Worm (Caenorhabditis elegans) whole organism, young adult: ENCODE data around the gene cutl-24.

ENCODE experiments used
- B0019.2 ChIP-seq: fragments of 200-800 bp; sonication (Bioruptor generic); conservative IDR thresholded peaks from 2 replicates; pipeline ENCODE4 v1.3.6; 2022; ENCODE audit warnings: missing genetic modification reagents, missing genetic modification characterization, missing compliant biosample characterization
- B0035.1 ChIP-seq: sonication (generic microtip); optimal IDR thresholded peaks from 2 replicates; lab custom pipeline; 2016; ENCODE audit warnings: missing genetic modification characterization, mild to moderate bottlenecking, missing compliant biosample characterization, missing genotype, missing genetic modification reagents
- B0336.3 ChIP-seq: fragments of 200-800 bp; sonication (Bioruptor generic); IDR thresholded peaks from 2 replicates; pipeline ENCODE4 v1.3.6; 2022; ENCODE audit warnings: missing genetic modification characterization, missing compliant biosample characterization
- C17E4.6 ChIP-seq: fragments of 200-800 bp; sonication (Bioruptor generic); IDR thresholded peaks from 2 replicates; pipeline ENCODE4 v1.3.6; 2022; ENCODE audit warnings: missing genetic modification reagents, missing genetic modification characterization, missing compliant biosample characterization
- F10E7.11 ChIP-seq: sonication (generic microtip); optimal IDR thresholded peaks from 2 replicates; lab custom pipeline; 2017; ENCODE audit warnings: mild to moderate bottlenecking, missing genetic modification characterization, moderate library complexity, missing compliant biosample characterization
- F22D6.2 ChIP-seq: sonication (generic microtip); optimal IDR thresholded peaks from 2 replicates; lab custom pipeline; 2016; ENCODE audit warnings: mild to moderate bottlenecking, missing genetic modification characterization, missing compliant biosample characterization
- F33H1.4 ChIP-seq: fragments of 200-800 bp; sonication (Bioruptor generic); IDR thresholded peaks from 2 replicates; pipeline ENCODE4 v1.3.6; 2022; ENCODE audit warnings: missing genetic modification reagents, missing genetic modification characterization, missing compliant biosample characterization
- F49E8.2 ChIP-seq: sonication (generic microtip); optimal IDR thresholded peaks from 3 replicates; lab custom pipeline; 2017; ENCODE audit warnings: missing genetic modification characterization, mild to moderate bottlenecking, missing compliant biosample characterization, antibody characterized with exemption, moderate library complexity; ENCODE audit not compliant: insufficient read depth
- F52B5.7 ChIP-seq: sonication (generic microtip); optimal IDR thresholded peaks from 2 replicates; lab custom pipeline; 2016; ENCODE audit warnings: mild to moderate bottlenecking, missing genetic modification characterization, missing compliant biosample characterization
- F57C9.4 ChIP-seq: sonication (generic microtip); optimal IDR thresholded peaks from 2 replicates; lab custom pipeline; 2017; ENCODE audit warnings: mild to moderate bottlenecking, missing genetic modification characterization, missing compliant biosample characterization
- T07F8.4 ChIP-seq: sonication (generic microtip); optimal IDR thresholded peaks from 2 replicates; lab custom pipeline; 2016; ENCODE audit warnings: mild to moderate bottlenecking, missing genetic modification characterization, moderate library complexity, missing compliant biosample characterization
- Y53G8AR.9 ChIP-seq: fragments of 200-800 bp; sonication (Bioruptor generic); conservative IDR thresholded peaks from 2 replicates; pipeline ENCODE4 v1.3.6; 2022; ENCODE audit warnings: missing genetic modification reagents, missing genetic modification characterization, missing compliant biosample characterization
- Y56A3A.18 ChIP-seq: fragments of 200-800 bp; sonication (Bioruptor generic); IDR thresholded peaks from 2 replicates; pipeline ENCODE4 v1.3.6; 2022; ENCODE audit warnings: missing genetic modification reagents, missing genetic modification characterization, missing compliant biosample characterization
- Y67H2A.10 ChIP-seq: fragments of 200-800 bp; sonication (Bioruptor generic); conservative IDR thresholded peaks from 2 replicates; pipeline ENCODE4 v1.3.6; 2022; ENCODE audit warnings: missing genetic modification reagents, missing genetic modification characterization, missing compliant biosample characterization
- Y79H2A.3 ChIP-seq: fragments of 200-800 bp; sonication (Bioruptor generic); conservative IDR thresholded peaks from 2 replicates; pipeline ENCODE4 v1.3.6; 2022; ENCODE audit warnings: missing genetic modification reagents, missing genetic modification characterization, missing compliant biosample characterization
- athp-1 ChIP-seq: sonication (generic microtip); optimal IDR thresholded peaks from 2 replicates; lab custom pipeline; 2017; ENCODE audit warnings: mild to moderate bottlenecking, missing genetic modification characterization, missing compliant biosample characterization
- attf-5 ChIP-seq: fragments of 200-800 bp; sonication (Bioruptor generic); optimal IDR thresholded peaks from 2 replicates; lab custom pipeline; 2018; ENCODE audit warnings: mild to moderate bottlenecking, missing genetic modification characterization, missing compliant biosample characterization
- attf-6 ChIP-seq: fragments of 200-800 bp; sonication (Bioruptor generic); IDR thresholded peaks from 2 replicates; pipeline ENCODE4 v1.3.6; 2022; ENCODE audit warnings: missing genetic modification reagents, missing genetic modification characterization, missing compliant biosample characterization
- bed-1 ChIP-seq: fragments of 200-800 bp; sonication (Bioruptor generic); IDR thresholded peaks from 2 replicates; pipeline ENCODE4 v1.3.6; 2022; ENCODE audit warnings: missing genetic modification reagents, missing genetic modification characterization, missing compliant biosample characterization
- cebp-2 ChIP-seq: fragments of 200-800 bp; sonication (Bioruptor generic); IDR thresholded peaks from 2 replicates; pipeline ENCODE4 v1.3.6; 2022; ENCODE audit warnings: missing genetic modification characterization, missing compliant biosample characterization
- ceh-100 ChIP-seq: fragments of 200-800 bp; sonication (Bioruptor generic); IDR thresholded peaks from 2 replicates; pipeline ENCODE4 v1.3.6; 2022; ENCODE audit warnings: missing genetic modification reagents, missing genetic modification characterization, missing compliant biosample characterization
- ceh-27 ChIP-seq: fragments of 200-800 bp; sonication (Bioruptor generic); optimal IDR thresholded peaks from 2 replicates; lab custom pipeline; 2018; ENCODE audit warnings: mild to moderate bottlenecking, missing genetic modification characterization, moderate library complexity, missing compliant biosample characterization
- ceh-79 ChIP-seq: sonication (generic microtip); optimal IDR thresholded peaks from 2 replicates; lab custom pipeline; 2017; ENCODE audit warnings: mild to moderate bottlenecking, missing genetic modification characterization, missing compliant biosample characterization
- die-1 ChIP-seq: sonication (generic microtip); optimal IDR thresholded peaks from 2 replicates; lab custom pipeline; 2016; ENCODE audit warnings: missing genotype, mild to moderate bottlenecking, missing genetic modification characterization, missing compliant biosample characterization
- dpl-1 ChIP-seq: fragments of 150-350 bp; optimal IDR thresholded peaks from 2 replicates; lab custom pipeline; 2014; ENCODE audit warnings: missing biosample characterization, missing genetic modification reagents, missing genetic modification characterization
- efl-1 ChIP-seq: fragments of 150-350 bp; optimal IDR thresholded peaks from 2 replicates; lab custom pipeline; 2014; ENCODE audit warnings: missing biosample characterization, missing genetic modification reagents, missing genetic modification characterization
- ekl-4 ChIP-seq: fragments of 200-800 bp; sonication (Bioruptor generic); IDR thresholded peaks from 2 replicates; pipeline ENCODE4 v1.3.6; 2022; ENCODE audit warnings: missing genetic modification reagents, missing genetic modification characterization, missing compliant biosample characterization
- hlh-26 ChIP-seq: fragments of 200-800 bp; sonication (Bioruptor generic); conservative IDR thresholded peaks from 2 replicates; pipeline ENCODE4 v1.3.6; 2022; ENCODE audit warnings: missing genetic modification reagents, missing genetic modification characterization, missing compliant biosample characterization
- hmg-20 ChIP-seq: fragments of 200-800 bp; sonication (Bioruptor generic); IDR thresholded peaks from 2 replicates; pipeline ENCODE4 v1.3.6; 2022; ENCODE audit warnings: missing genetic modification reagents, missing genetic modification characterization, missing compliant biosample characterization
- let-526 ChIP-seq: fragments of 200-800 bp; sonication (Bioruptor generic); IDR thresholded peaks from 2 replicates; pipeline ENCODE4 v1.3.6; 2022; ENCODE audit warnings: missing genetic modification reagents, missing genetic modification characterization, missing compliant biosample characterization
- lin-40 ChIP-seq: sonication (generic microtip); optimal IDR thresholded peaks from 2 replicates; lab custom pipeline; 2016; ENCODE audit warnings: missing genetic modification characterization, mild to moderate bottlenecking, missing compliant biosample characterization, missing genotype, missing genetic modification reagents
- lin-54 ChIP-seq: fragments of 200-800 bp; sonication (Bioruptor generic); optimal IDR thresholded peaks from 2 replicates; lab custom pipeline; 2018; ENCODE audit warnings: mild to moderate bottlenecking, missing genetic modification characterization, missing compliant biosample characterization
- lsl-1 ChIP-seq: fragments of 200-800 bp; sonication (Bioruptor generic); optimal IDR thresholded peaks from 2 replicates; lab custom pipeline; 2018; ENCODE audit warnings: mild to moderate bottlenecking, missing genetic modification characterization, moderate library complexity, missing compliant biosample characterization
- mcd-1 ChIP-seq: fragments of 200-800 bp; sonication (Bioruptor generic); IDR thresholded peaks from 2 replicates; pipeline ENCODE4 v1.3.6; 2022; ENCODE audit warnings: missing genetic modification reagents, missing genetic modification characterization, missing compliant biosample characterization
- mel-28 ChIP-seq: sonication (generic microtip); optimal IDR thresholded peaks from 2 replicates; lab custom pipeline; 2016; ENCODE audit warnings: borderline replicate concordance, mild to moderate bottlenecking, missing genetic modification characterization, missing compliant biosample characterization
- mes-4 ChIP-seq: sonication (generic microtip); optimal IDR thresholded peaks from 2 replicates; lab custom pipeline; 2016; ENCODE audit warnings: missing genotype, missing genetic modification characterization, missing compliant biosample characterization
- mxl-1 ChIP-seq: sonication (generic microtip); optimal IDR thresholded peaks from 2 replicates; lab custom pipeline; 2016; ENCODE audit warnings: missing genetic modification characterization, missing compliant biosample characterization
- nfya-1 ChIP-seq: sonication (generic microtip); optimal IDR thresholded peaks from 2 replicates; lab custom pipeline; 2017; ENCODE audit warnings: antibody characterized with exemption, missing compliant biosample characterization, missing genetic modification characterization, borderline replicate concordance; ENCODE audit not compliant: insufficient read depth
- nfya-2 ChIP-seq: fragments of 200-800 bp; sonication (Bioruptor generic); IDR thresholded peaks from 2 replicates; pipeline ENCODE4 v1.3.6; 2022; ENCODE audit warnings: missing genetic modification reagents, missing genetic modification characterization, missing compliant biosample characterization
- nhr-179 ChIP-seq: sonication (generic microtip); optimal IDR thresholded peaks from 2 replicates; lab custom pipeline; 2016; ENCODE audit warnings: mild to moderate bottlenecking, missing genetic modification characterization, missing compliant biosample characterization
- nhr-80 ChIP-seq: sonication (generic microtip); optimal IDR thresholded peaks from 2 replicates; lab custom pipeline; 2016; ENCODE audit warnings: missing genetic modification characterization, missing compliant biosample characterization
- rcor-1 ChIP-seq: fragments of 200-800 bp; sonication (Bioruptor generic); IDR thresholded peaks from 2 replicates; pipeline ENCODE4 v1.3.6; 2022; ENCODE audit warnings: missing genetic modification reagents, missing genetic modification characterization, missing compliant biosample characterization
- sea-2 ChIP-seq: fragments of 200-800 bp; sonication (Bioruptor generic); IDR thresholded peaks from 2 replicates; pipeline ENCODE4 v1.3.6; 2022; ENCODE audit warnings: missing genetic modification characterization, missing compliant biosample characterization
- snpc-1.3 ChIP-seq: sonication (generic microtip); optimal IDR thresholded peaks from 2 replicates; lab custom pipeline; 2017; ENCODE audit warnings: missing genetic modification characterization, mild to moderate bottlenecking, missing compliant biosample characterization, antibody characterized with exemption, moderate library complexity, missing genotype, missing genetic modification reagents; ENCODE audit not compliant: insufficient read depth
- tbx-9 ChIP-seq: sonication (generic microtip); optimal IDR thresholded peaks from 2 replicates; lab custom pipeline; 2016; ENCODE audit warnings: borderline replicate concordance, missing genetic modification characterization, inconsistent platforms, missing compliant biosample characterization
- zfh-2 ChIP-seq: fragments of 200-800 bp; sonication (Bioruptor generic); conservative IDR thresholded peaks from 2 replicates; pipeline ENCODE4 v1.3.6; 2022; ENCODE audit warnings: missing genetic modification reagents, missing genetic modification characterization, missing compliant biosample characterization
- zim-3 ChIP-seq: sonication (generic microtip); optimal IDR thresholded peaks from 2 replicates; lab custom pipeline; 2017; ENCODE audit warnings: mild to moderate bottlenecking, missing genetic modification characterization, moderate library complexity, missing compliant biosample characterization
- ztf-28 ChIP-seq: fragments of 200-800 bp; sonication (Bioruptor generic); IDR thresholded peaks from 2 replicates; pipeline ENCODE4 v1.3.6; 2022; ENCODE audit warnings: missing genetic modification reagents, missing genetic modification characterization, missing compliant biosample characterization

The cutl-24 gene

ce11 chrIV:192046-192445 is 27.2 kb downstream of the cutl-24 start, which contains the start of gene Y38C1AA.12 (continued):
- peak; percentile 63; the same call in 1 of the 2 replicates for TF ChIP-seq hmg-20 (GFP tag; lab: Robert Waterston, UW)
- TF ChIP-seq zfh-2 (GFP tag; lab: Robert Waterston, UW): no peak
- TF ChIP-seq F52B5.7 (tag; lab: Kevin White, UChicago): no peak
- TF ChIP-seq nhr-179 (tag; lab: Kevin White, UChicago): no peak
- TF ChIP-seq B0019.2: no peak
- TF ChIP-seq ceh-27: peak; percentile 88
- peak; percentile 48; the same call in 1 of the 2 replicates for TF ChIP-seq F33H1.4 (GFP tag; lab: Robert Waterston, UW)
- no peak for TF ChIP-seq mes-4 (tag; lab: Kevin White, UChicago)
- TF ChIP-seq attf-6 (GFP tag; lab: Robert Waterston, UW): no peak
- peak; percentile 15 for TF ChIP-seq dpl-1 (GFP tag; lab: Kevin White, UChicago)
- TF ChIP-seq ztf-28 (GFP tag; lab: Robert Waterston, UW): peak; percentile 63; the same call in 1 of the 2 replicates
- TF ChIP-seq F49E8.2 (tag; lab: Kevin White, UChicago): no peak
- peak; percentile 66; the same call in 1 of the 2 replicates for TF ChIP-seq Y67H2A.10 (GFP tag; lab: Robert Waterston, UW)
- peak; percentile 67 for TF ChIP-seq ceh-100 (GFP tag; lab: Robert Waterston, UW)
- peak; percentile 46; the same call in 1 of the 2 replicates for TF ChIP-seq Y53G8AR.9 (GFP tag; lab: Robert Waterston, UW)
- no peak for TF ChIP-seq Y56A3A.18 (GFP tag; lab: Robert Waterston, UW)
- TF ChIP-seq tbx-9 (tag; lab: Kevin White, UChicago): no peak
- TF ChIP-seq mcd-1: peak; percentile 78
- TF ChIP-seq F10E7.11: peak; percentile 46
- TF ChIP-seq T07F8.4 (tag; lab: Kevin White, UChicago): no peak
- 0 out of 2 replicates have a peak, but pooled peaks have one; percentile 30 for TF ChIP-seq let-526 (GFP tag; lab: Robert Waterston, UW)
- TF ChIP-seq Y79H2A.3 (GFP tag; lab: Robert Waterston, UW): peak; percentile 54; the same call in 1 of the 2 replicates
- peak; percentile 65 for TF ChIP-seq lin-54 (GFP tag; lab: Kevin White, UChicago)
- peak; percentile 55 for TF ChIP-seq F22D6.2 (tag; lab: Kevin White, UChicago)
- peak; percentile 79 for TF ChIP-seq lin-40 (tag; lab: Kevin White, UChicago)
- TF ChIP-seq nfya-1 (tag; lab: Kevin White, UChicago): no peak
- TF ChIP-seq zim-3 (tag; lab: Kevin White, UChicago): peak; percentile 98
- TF ChIP-seq die-1 (tag; lab: Kevin White, UChicago): no peak
- TF ChIP-seq B0336.3 (GFP tag; lab: Robert Waterston, UW): 0 out of 2 replicates have a peak, but pooled peaks have one; percentile 44
- peak; percentile 77 for TF ChIP-seq athp-1 (tag; lab: Kevin White, UChicago)
- peak; percentile 23; the same call in 1 of the 2 replicates for TF ChIP-seq ekl-4 (GFP tag; lab: Robert Waterston, UW)
- TF ChIP-seq hlh-26 (GFP tag; lab: Robert Waterston, UW): no peak
- peak; percentile 64 for TF ChIP-seq rcor-1 (GFP tag; lab: Robert Waterston, UW)
- no peak for TF ChIP-seq sea-2
- peak; percentile 31 for TF ChIP-seq F57C9.4 (tag; lab: Kevin White, UChicago)
- TF ChIP-seq mxl-1 (tag; lab: Kevin White, UChicago): no peak
- TF ChIP-seq cebp-2: no peak
- TF ChIP-seq lsl-1 (GFP tag; lab: Kevin White, UChicago): peak; percentile 47
- TF ChIP-seq bed-1: no peak
- no peak for TF ChIP-seq B0035.1 (tag; lab: Kevin White, UChicago)
- TF ChIP-seq nhr-80 (tag; lab: Kevin White, UChicago): peak; percentile 11
- TF ChIP-seq mel-28 (tag; lab: Kevin White, UChicago): no peak
- no peak for TF ChIP-seq nfya-2 (GFP tag; lab: Robert Waterston, UW)
- TF ChIP-seq ceh-79: no peak
- no peak for TF ChIP-seq C17E4.6 (GFP tag; lab: Robert Waterston, UW)
- no peak for TF ChIP-seq efl-1 (GFP tag; lab: Kevin White, UChicago)
- no peak for TF ChIP-seq snpc-1.3
- TF ChIP-seq attf-5 (GFP tag; lab: Kevin White, UChicago): peak; percentile 79
